Worm (Caenorhabditis elegans) whole organism, L4 larva: Measurements from ENCODE around the gene lgc-10.
A peak's percentile ranks its signal among the peaks of the same experiment; 100 is the strongest.

ENCODE experiments used
- F49E8.2 ChIP-seq: sonication (generic microtip); optimal IDR thresholded peaks from 2 replicates; lab custom pipeline; 2016; ENCODE audit warnings: missing compliant biosample characterization, mild to moderate bottlenecking, missing genetic modification characterization, borderline replicate concordance
- R02D3.7 ChIP-seq: fragments of 150-350 bp; sonication (generic microtip); optimal IDR thresholded peaks from 3 replicates; lab custom pipeline; 2014; ENCODE audit warnings: missing biosample characterization, missing genetic modification characterization
- T20F7.1 ChIP-seq: fragments of 200-800 bp; sonication (Bioruptor generic); optimal IDR thresholded peaks from 2 replicates; lab custom pipeline; 2018; ENCODE audit warnings: mild to moderate bottlenecking, missing genetic modification characterization, missing compliant biosample characterization
- T26A8.4 ChIP-seq: fragments of 200-800 bp; sonication (Bioruptor generic); IDR thresholded peaks from 2 replicates; pipeline ENCODE4 v1.3.6; 2022; ENCODE audit warnings: missing genetic modification characterization, missing compliant biosample characterization
- Y48G9A.11 ChIP-seq: fragments of 200-800 bp; sonication (Bioruptor generic); IDR thresholded peaks from 2 replicates; pipeline ENCODE4 v1.3.6; 2022; ENCODE audit warnings: missing genetic modification reagents, missing genetic modification characterization, missing compliant biosample characterization
- ZK337.2 ChIP-seq: fragments of 200-800 bp; sonication (Bioruptor generic); IDR thresholded peaks from 2 replicates; pipeline ENCODE4 v1.3.6; 2022; ENCODE audit warnings: missing genetic modification reagents, missing genetic modification characterization, missing compliant biosample characterization
- ZK546.5 ChIP-seq, 2 experiments: sonication (generic microtip); optimal IDR thresholded peaks; 2 replicates each; lab custom pipeline; 2017; ENCODE audit warnings: missing biosample characterization in 2 of 2, missing genetic modification characterization in 2 of 2
- aha-1 ChIP-seq: fragments of 150-350 bp; peaks from one replicate; lab custom pipeline; 2014; ENCODE audit warnings: missing biosample characterization, missing genetic modification characterization
- aly-2 ChIP-seq: sonication (generic microtip); optimal IDR thresholded peaks from 2 replicates; lab custom pipeline; 2018; ENCODE audit warnings: missing biosample characterization, missing genetic modification characterization
- ceh-32 ChIP-seq: sonication (generic microtip); optimal IDR thresholded peaks from 2 replicates; lab custom pipeline; 2016; ENCODE audit warnings: mild to moderate bottlenecking, missing genetic modification characterization, missing compliant biosample characterization; ENCODE audit not compliant: poor library complexity
- ceh-62 ChIP-seq: sonication (generic microtip); optimal IDR thresholded peaks from 2 replicates; lab custom pipeline; 2017; ENCODE audit warnings: missing biosample characterization, missing genetic modification characterization
- ctbp-1 ChIP-seq: fragments of 200-800 bp; sonication (Bioruptor generic); IDR thresholded peaks from 2 replicates; pipeline ENCODE4 v1.3.6; 2022; ENCODE audit warnings: missing genetic modification reagents, missing genetic modification characterization, missing compliant biosample characterization
- daf-12 ChIP-seq: fragments of 150-350 bp; optimal IDR thresholded peaks from 2 replicates; lab custom pipeline; 2014; ENCODE audit warnings: missing biosample characterization, missing genetic modification reagents, missing genetic modification characterization
- daf-16 ChIP-seq, 3 experiments: sonication (generic microtip); optimal IDR thresholded peaks; 2 replicates each; lab custom pipeline; 2016 to 2017; ENCODE audit warnings: missing genetic modification characterization in 3 of 3, missing genetic modification reagents in 3 of 3, mild to moderate bottlenecking in 2 of 3, missing compliant biosample characterization in 2 of 3, missing biosample characterization in 1 of 3, moderate library complexity in 1 of 3
- daf-19 ChIP-seq: fragments of 200-800 bp; sonication (Bioruptor generic); conservative IDR thresholded peaks from 2 replicates; pipeline ENCODE4 v1.3.6; 2022; ENCODE audit warnings: missing genetic modification characterization, missing compliant biosample characterization
- dpl-1 ChIP-seq: fragments of 150-350 bp; optimal IDR thresholded peaks from 2 replicates; lab custom pipeline; 2014; ENCODE audit warnings: missing biosample characterization, missing genetic modification reagents, missing genetic modification characterization
- duxl-1 ChIP-seq: sonication (generic microtip); optimal IDR thresholded peaks from 2 replicates; lab custom pipeline; 2016; ENCODE audit warnings: mild to moderate bottlenecking, missing genetic modification characterization, moderate library complexity, missing compliant biosample characterization; ENCODE audit not compliant: poor library complexity
- egl-43 ChIP-seq: fragments of 200-800 bp; sonication (Bioruptor generic); IDR thresholded peaks from 2 replicates; pipeline ENCODE4 v1.3.6; 2022; ENCODE audit warnings: missing genetic modification reagents, missing genetic modification characterization, missing compliant biosample characterization
- fkh-10 ChIP-seq: fragments of 150-350 bp; optimal IDR thresholded peaks from 2 replicates; lab custom pipeline; 2014; ENCODE audit warnings: missing biosample characterization, missing genetic modification reagents, missing genetic modification characterization
- gei-8 ChIP-seq: fragments of 200-800 bp; sonication (Bioruptor generic); optimal IDR thresholded peaks from 2 replicates; lab custom pipeline; 2018; ENCODE audit warnings: mild to moderate bottlenecking, missing genetic modification characterization, missing compliant biosample characterization
- hlh-11 ChIP-seq: fragments of 200-800 bp; sonication (Bioruptor generic); optimal IDR thresholded peaks from 2 replicates; lab custom pipeline; 2018; ENCODE audit warnings: mild to moderate bottlenecking, missing genetic modification characterization, missing compliant biosample characterization
- hmg-1.1 ChIP-seq: fragments of 200-800 bp; sonication (Bioruptor generic); IDR thresholded peaks from 2 replicates; pipeline ENCODE4 v1.3.6; 2022; ENCODE audit warnings: missing genetic modification reagents, missing genetic modification characterization, missing compliant biosample characterization
- jun-1 ChIP-seq: fragments of 150-350 bp; optimal IDR thresholded peaks from 2 replicates; lab custom pipeline; 2014; ENCODE audit warnings: missing biosample characterization, missing genetic modification reagents, missing genetic modification characterization
- lin-15B ChIP-seq: fragments of 150-350 bp; sonication (generic microtip); optimal IDR thresholded peaks from 3 replicates; lab custom pipeline; 2014; ENCODE audit warnings: missing biosample characterization, missing genetic modification characterization
- lin-29 ChIP-seq: fragments of 200-800 bp; sonication (Bioruptor generic); IDR thresholded peaks from 2 replicates; pipeline ENCODE4 v1.3.6; 2022; ENCODE audit warnings: missing genetic modification reagents, missing genetic modification characterization, missing compliant biosample characterization
- lin-38 ChIP-seq: fragments of 200-800 bp; sonication (Bioruptor generic); IDR thresholded peaks from 2 replicates; pipeline ENCODE4 v1.3.6; 2022; ENCODE audit warnings: missing genetic modification reagents, missing genetic modification characterization, missing compliant biosample characterization
- lir-3 ChIP-seq: sonication (generic microtip); optimal IDR thresholded peaks from 2 replicates; lab custom pipeline; 2016; ENCODE audit warnings: mild to moderate bottlenecking, missing genetic modification characterization, missing compliant biosample characterization
- madf-9 ChIP-seq: fragments of 200-800 bp; sonication (Bioruptor generic); conservative IDR thresholded peaks from 2 replicates; pipeline ENCODE4 v1.3.6; 2022; ENCODE audit warnings: missing genetic modification reagents, missing genetic modification characterization, missing compliant biosample characterization
- nhr-10 ChIP-seq: fragments of 150-350 bp; optimal IDR thresholded peaks from 2 replicates; lab custom pipeline; 2014; ENCODE audit warnings: missing biosample characterization, missing genetic modification characterization
- nhr-41 ChIP-seq: fragments of 200-800 bp; sonication (Bioruptor generic); IDR thresholded peaks from 2 replicates; pipeline ENCODE4 v1.3.6; 2022; ENCODE audit warnings: missing genetic modification reagents, missing genetic modification characterization, missing compliant biosample characterization
- nhr-42 ChIP-seq: fragments of 200-800 bp; sonication (Bioruptor generic); IDR thresholded peaks from 2 replicates; pipeline ENCODE4 v1.3.6; 2022; ENCODE audit warnings: missing genetic modification characterization, missing compliant biosample characterization
- nhr-77 ChIP-seq: fragments of 150-350 bp; optimal IDR thresholded peaks from 2 replicates; lab custom pipeline; 2014; ENCODE audit warnings: missing biosample characterization, missing genetic modification characterization
- pha-4 ChIP-seq, 2 experiments: fragments of 150-350 bp in 1 of 2; fragments of 200-800 bp in 1 of 2; sonication (Bioruptor generic) in 1 of 2; IDR thresholded peaks in 1 of 2; optimal IDR thresholded peaks in 1 of 2; 2 replicates each; pipeline versions ENCODE4 v1.3.6 to Lab custom; 2014 to 2022; ENCODE audit warnings: missing genetic modification characterization in 2 of 2, missing genetic modification reagents in 2 of 2, missing biosample characterization in 1 of 2, missing compliant biosample characterization in 1 of 2
- php-3 ChIP-seq: fragments of 200-800 bp; sonication (Bioruptor generic); IDR thresholded peaks from 2 replicates; pipeline ENCODE4 v1.3.6; 2022; ENCODE audit warnings: missing genetic modification reagents, missing genetic modification characterization, missing compliant biosample characterization
- rbr-2 ChIP-seq: sonication (generic microtip); optimal IDR thresholded peaks from 2 replicates; lab custom pipeline; 2016; ENCODE audit warnings: missing genotype, missing genetic modification characterization, missing compliant biosample characterization
- saeg-2 ChIP-seq: fragments of 200-800 bp; sonication (Bioruptor generic); IDR thresholded peaks from 2 replicates; pipeline ENCODE4 v1.3.6; 2022; ENCODE audit warnings: missing genetic modification reagents, missing genetic modification characterization, missing compliant biosample characterization
- set-16 ChIP-seq: fragments of 200-800 bp; sonication (Bioruptor generic); IDR thresholded peaks from 2 replicates; pipeline ENCODE4 v1.3.6; 2022; ENCODE audit warnings: missing genetic modification reagents, missing genetic modification characterization, missing compliant biosample characterization
- snpc-4 ChIP-seq: fragments of 150-350 bp; optimal IDR thresholded peaks from 2 replicates; lab custom pipeline; 2014; ENCODE audit warnings: missing biosample characterization, missing genetic modification characterization
- unc-39 ChIP-seq: sonication (generic microtip); optimal IDR thresholded peaks from 2 replicates; lab custom pipeline; 2017; ENCODE audit warnings: missing biosample characterization, missing genetic modification characterization
- zip-2 ChIP-seq: fragments of 150-350 bp; optimal IDR thresholded peaks from 2 replicates; lab custom pipeline; 2014; ENCODE audit warnings: missing biosample characterization, missing genetic modification characterization
- ztf-11 ChIP-seq: fragments of 150-350 bp; optimal IDR thresholded peaks from 2 replicates; lab custom pipeline; 2014; ENCODE audit warnings: missing biosample characterization, missing genetic modification characterization
- ztf-7 ChIP-seq: fragments of 150-350 bp; optimal IDR thresholded peaks from 2 replicates; lab custom pipeline; 2014; ENCODE audit warnings: missing biosample characterization, missing genetic modification characterization

Gene lgc-10

DNA sequence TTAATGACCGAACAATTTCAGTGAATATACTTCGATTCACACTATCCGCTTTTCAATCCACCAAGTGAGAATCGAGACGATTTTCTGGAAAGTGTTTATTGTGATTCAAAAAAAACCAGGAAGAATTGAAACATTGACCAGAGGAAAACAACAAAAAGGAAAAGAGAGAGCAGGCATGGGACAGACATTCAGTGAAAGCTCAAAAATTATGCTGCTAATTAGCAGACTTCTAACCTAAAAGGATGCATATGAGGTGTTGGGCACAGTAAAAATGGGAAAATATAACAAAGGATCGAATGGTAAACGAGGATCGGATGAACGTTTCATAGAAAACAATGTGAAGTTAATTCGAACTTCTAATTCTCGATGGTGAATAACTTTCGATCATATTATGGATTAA, 39.8 kb downstream of the lgc-10 start:
- TF ChIP-seq nhr-10 (tag; lab: Kevin White, UChicago) (no peak), F49E8.2 (tag; lab: Kevin White, UChicago) (peak; percentile 20)

DNA sequence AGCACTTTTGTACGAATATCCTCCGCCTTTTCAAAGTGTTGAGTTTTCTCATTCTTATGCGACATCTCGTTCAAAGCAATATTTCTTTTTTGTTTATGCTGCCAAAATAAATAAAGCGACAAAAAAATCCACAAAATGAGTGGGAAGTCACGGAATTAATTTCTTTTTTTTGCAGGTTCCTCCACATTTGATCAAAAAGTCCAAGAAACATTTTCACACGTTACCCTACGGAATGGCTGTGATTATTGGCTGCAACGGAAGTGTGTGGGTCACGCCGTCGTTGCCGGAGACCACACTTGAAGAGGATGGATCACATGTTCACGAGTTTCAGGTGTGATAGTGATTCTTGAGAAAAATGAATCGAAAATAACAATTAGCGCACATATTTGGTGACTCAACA, 40.8 kb downstream of the lgc-10 start, which contains the start of gene Y73B6BL.22:
Y73B6BL.22 (minus strand) TSS at position 101 of the 400 bp plus-strand sequence.
- peak; percentile 8 for TF ChIP-seq aha-1 (tag; lab: Kevin White, UChicago)
- TF ChIP-seq ZK546.5 (tag; optimal IDR thresholded peaks at IDR 0.05; lab: Kevin White, UChicago), result no peak

ce11 chrIV:6415149-6415548, 42.2 kb downstream of the lgc-10 start, which contains the start of gene exos-2:
exos-2 (plus strand) TSS chrIV:6415478.
- TF ChIP-seq madf-9 (GFP tag; lab: Robert Waterston, UW), result no peak
- no peak for TF ChIP-seq ctbp-1 (GFP tag; lab: Robert Waterston, UW)
- TF ChIP-seq rbr-2 (tag; lab: Kevin White, UChicago), result no peak
- TF ChIP-seq zip-2, result no peak
- TF ChIP-seq nhr-77, result no peak
- TF ChIP-seq aly-2 (tag; lab: Kevin White, UChicago), result no peak
- TF ChIP-seq daf-16 (GFP tag; optimal IDR thresholded peaks at IDR 0.05; lab: Kevin White, UChicago), result no peak
- no peak for TF ChIP-seq daf-16 (tag; optimal IDR thresholded peaks at IDR 0.05; lab: Kevin White, UChicago)
- no peak for TF ChIP-seq ztf-11 (tag; lab: Kevin White, UChicago)
- TF ChIP-seq jun-1, result no peak
- no peak for TF ChIP-seq snpc-4 (tag; lab: Kevin White, UChicago)
- TF ChIP-seq nhr-41, result no peak
- TF ChIP-seq php-3 (GFP tag; lab: Robert Waterston, UW), result no peak
- peak; percentile 95 for TF ChIP-seq R02D3.7 (tag; lab: Kevin White, UChicago)
- TF ChIP-seq lin-29, result no peak
- TF ChIP-seq fkh-10 (GFP tag; lab: Kevin White, UChicago), result peak; percentile 32
- no peak for TF ChIP-seq pha-4 (GFP tag; IDR thresholded peaks at IDR 0.05; lab: Robert Waterston, UW)
- TF ChIP-seq pha-4 (tag; optimal IDR thresholded peaks at IDR 0.05; lab: Kevin White, UChicago), result peak; percentile 17
- peak; percentile 46 for TF ChIP-seq lin-38 (GFP tag; lab: Robert Waterston, UW)
- no peak for TF ChIP-seq saeg-2 (GFP tag; lab: Robert Waterston, UW)
- TF ChIP-seq lin-15B (tag; lab: Kevin White, UChicago), result no peak
- TF ChIP-seq ztf-7 (tag; lab: Kevin White, UChicago), result no peak
- no peak for TF ChIP-seq ceh-32
- TF ChIP-seq daf-19, result no peak
- peak; percentile 96 for TF ChIP-seq dpl-1 (GFP tag; lab: Kevin White, UChicago)
- TF ChIP-seq ZK337.2 (GFP tag; lab: Robert Waterston, UW), result no peak
- TF ChIP-seq set-16 (GFP tag; lab: Robert Waterston, UW), result no peak
- no peak for TF ChIP-seq T26A8.4 (GFP tag; lab: Robert Waterston, UW)
- no peak for TF ChIP-seq nhr-42 (GFP tag; lab: Robert Waterston, UW)
- TF ChIP-seq aha-1 (tag; lab: Kevin White, UChicago), result peak; percentile 35
- no peak for TF ChIP-seq daf-12 (tag; lab: Kevin White, UChicago)
- no peak for TF ChIP-seq egl-43 (GFP tag; lab: Robert Waterston, UW)
- no peak for TF ChIP-seq hlh-11 (tag; lab: Kevin White, UChicago)
- TF ChIP-seq hmg-1.1 (GFP tag; lab: Robert Waterston, UW), result 0 out of 2 replicates have a peak, but pooled peaks have one; percentile 12
- no peak for TF ChIP-seq gei-8
- no peak for TF ChIP-seq duxl-1 (tag; lab: Kevin White, UChicago)
- no peak for TF ChIP-seq ceh-62 (tag; lab: Kevin White, UChicago)
- TF ChIP-seq Y48G9A.11 (GFP tag; lab: Robert Waterston, UW), result peak; percentile 99
- no peak for TF ChIP-seq lir-3
- TF ChIP-seq T20F7.1, result peak; percentile 98
- TF ChIP-seq unc-39 (tag; lab: Kevin White, UChicago), result no peak
